Fruit fly (Drosophila melanogaster) whole organism, wandering third instar larva: ENCODE data around the gene Adi1.
A peak's percentile ranks its signal among the peaks of the same experiment; 100 is the strongest.

Experiments
- Abd-B ChIP-seq: fragments of >200 bp; optimal IDR thresholded peaks from 2 replicates; lab custom pipeline; 2017; ENCODE audit warnings: missing biosample characterization, missing genetic modification characterization
- CrebA ChIP-seq: fragments of 200-800 bp; sonication (Bioruptor generic); optimal IDR thresholded peaks from 2 replicates; lab custom pipeline; 2016; ENCODE audit warnings: missing biosample characterization, mild to moderate bottlenecking, missing genetic modification characterization, borderline replicate concordance
- Dfd ChIP-seq: fragments of >200 bp; optimal IDR thresholded peaks from 2 replicates; lab custom pipeline; 2017; ENCODE audit warnings: missing biosample characterization, missing genetic modification characterization
- Dif ChIP-seq: fragments of 200-275, 200-300 bp; sonication (Bioruptor generic); optimal IDR thresholded peaks from 2 replicates; lab custom pipeline; 2018; ENCODE audit warnings: missing biosample characterization, missing genetic modification characterization; ENCODE audit not compliant: partially characterized antibody
- GATAd ChIP-seq: sonication (Bioruptor generic); optimal IDR thresholded peaks from 2 replicates; lab custom pipeline; 2016; ENCODE audit warnings: missing biosample characterization, missing genetic modification characterization
- HLH106 ChIP-seq: fragments of 200-800 bp; optimal IDR thresholded peaks from 3 replicates; lab custom pipeline; 2019; ENCODE audit warnings: missing biosample characterization, mild to moderate bottlenecking, missing genetic modification characterization, moderate library complexity
- Hnf4 ChIP-seq: fragments of 200-800 bp; sonication (Bioruptor generic); optimal IDR thresholded peaks from 2 replicates; lab custom pipeline; 2016; ENCODE audit warnings: missing biosample characterization, mild to moderate bottlenecking, missing genetic modification characterization
- Hr78 ChIP-seq: fragments of >200 bp; optimal IDR thresholded peaks from 2 replicates; lab custom pipeline; 2017; ENCODE audit warnings: missing biosample characterization, missing genetic modification characterization
- Hr83 ChIP-seq: fragments of 200-300 bp; sonication (Bioruptor generic); optimal IDR thresholded peaks from 2 replicates; lab custom pipeline; 2016; ENCODE audit warnings: missing biosample characterization, mild to moderate bottlenecking, missing genetic modification characterization, moderate library complexity; ENCODE audit not compliant: poor library complexity, severe bottlenecking
- Jra ChIP-seq: sonication (Bioruptor generic); optimal IDR thresholded peaks from 2 replicates; lab custom pipeline; 2016; ENCODE audit warnings: missing biosample characterization, missing genetic modification characterization
- Mio ChIP-seq: sonication (Bioruptor generic); optimal IDR thresholded peaks from 2 replicates; lab custom pipeline; 2016; ENCODE audit warnings: missing biosample characterization, missing genetic modification characterization
- N ChIP-seq: fragments of >200 bp; optimal IDR thresholded peaks from 2 replicates; lab custom pipeline; 2018; ENCODE audit warnings: missing biosample characterization, missing external identifiers, missing genetic modification characterization
- OdsH ChIP-seq: fragments of 200-800 bp; sonication (Bioruptor generic); optimal IDR thresholded peaks from 2 replicates; lab custom pipeline; 2016; ENCODE audit warnings: missing biosample characterization, mild to moderate bottlenecking, missing genetic modification characterization
- Rel ChIP-seq, 2 experiments: fragments of 200-800 bp; sonication (Bioruptor generic) in 1 of 2; optimal IDR thresholded peaks; 2 replicates in 1 of 2; 3 replicates in 1 of 2; lab custom pipeline; 2016 to 2019; ENCODE audit warnings: mild to moderate bottlenecking in 2 of 2, missing biosample characterization in 2 of 2, missing genetic modification characterization in 2 of 2, moderate library complexity in 1 of 2
- Sp1 ChIP-seq: fragments of 200-800 bp; sonication (Bioruptor generic); optimal IDR thresholded peaks from 3 replicates; lab custom pipeline; 2019; ENCODE audit warnings: missing biosample characterization, mild to moderate bottlenecking, missing genetic modification characterization, moderate library complexity
- Vsx2 ChIP-seq: fragments of 200-300, 225-300 bp; sonication (Bioruptor generic); optimal IDR thresholded peaks from 2 replicates; lab custom pipeline; 2018; ENCODE audit warnings: missing biosample characterization, missing genetic modification characterization; ENCODE audit not compliant: partially characterized antibody
- br ChIP-seq: fragments of 200-800 bp; sonication (Bioruptor generic); optimal IDR thresholded peaks from 2 replicates; lab custom pipeline; 2016; ENCODE audit warnings: missing biosample characterization, missing genetic modification characterization
- brk ChIP-seq: fragments of 200-800 bp; sonication (Bioruptor generic); optimal IDR thresholded peaks from 2 replicates; lab custom pipeline; 2016; ENCODE audit warnings: missing biosample characterization, mild to moderate bottlenecking, missing genetic modification characterization
- dl ChIP-seq, 2 experiments: fragments of 175-275, 200-275 bp in 1 of 2; fragments of 200-275 bp in 1 of 2; sonication (Bioruptor generic); optimal IDR thresholded peaks; lab custom pipeline; 2018; ENCODE audit warnings: mild to moderate bottlenecking in 2 of 2, missing biosample characterization in 2 of 2, missing genetic modification characterization in 2 of 2, moderate library complexity in 2 of 2; ENCODE audit not compliant: partially characterized antibody in 2 of 2, insufficient read depth in 1 of 2
- dmrt93B ChIP-seq: fragments of 200-800 bp; sonication (Bioruptor generic); optimal IDR thresholded peaks from 2 replicates; lab custom pipeline; 2018; ENCODE audit warnings: missing biosample characterization, mild to moderate bottlenecking, missing genetic modification characterization
- dsf ChIP-seq: sonication (Bioruptor generic); optimal IDR thresholded peaks from 2 replicates; lab custom pipeline; 2016; ENCODE audit warnings: missing biosample characterization, missing genetic modification characterization, borderline replicate concordance
- ey ChIP-seq: fragments of 200-800 bp; sonication (Bioruptor generic); optimal IDR thresholded peaks from 2 replicates; lab custom pipeline; 2016; ENCODE audit warnings: missing biosample characterization, missing genetic modification characterization
- foxo ChIP-seq, 2 experiments: fragments of 200-800 bp; sonication (Bioruptor generic); optimal IDR thresholded peaks; 2 replicates in 1 of 2; 3 replicates in 1 of 2; lab custom pipeline; 2016 to 2017; ENCODE audit warnings: missing biosample characterization in 2 of 2, missing genetic modification characterization in 2 of 2
- fru ChIP-seq: fragments of 200-800 bp; sonication (Bioruptor generic); optimal IDR thresholded peaks from 3 replicates; lab custom pipeline; 2016; ENCODE audit warnings: missing biosample characterization, mild to moderate bottlenecking, missing genetic modification characterization
- h ChIP-seq: fragments of 200-800 bp; sonication (Bioruptor generic); optimal IDR thresholded peaks from 3 replicates; lab custom pipeline; 2016; ENCODE audit warnings: missing biosample characterization, mild to moderate bottlenecking, missing genetic modification characterization
- jim ChIP-seq: fragments of 175-275, 200-325 bp; sonication (Bioruptor generic); optimal IDR thresholded peaks from 2 replicates; lab custom pipeline; 2016; ENCODE audit warnings: missing biosample characterization, mild to moderate bottlenecking, missing genetic modification characterization
- lola ChIP-seq: fragments of >200 bp; optimal IDR thresholded peaks from 2 replicates; lab custom pipeline; 2017; ENCODE audit warnings: missing biosample characterization, missing genetic modification characterization
- pan ChIP-seq: fragments of >200 bp; optimal IDR thresholded peaks from 2 replicates; lab custom pipeline; 2017
- psq ChIP-seq: fragments of 200-800 bp; sonication (Bioruptor generic); optimal IDR thresholded peaks from 3 replicates; lab custom pipeline; 2017; ENCODE audit warnings: missing biosample characterization, mild to moderate bottlenecking, missing genetic modification characterization, moderate library complexity
- rgr ChIP-seq: fragments of 200-800 bp; sonication (Bioruptor generic); optimal IDR thresholded peaks from 3 replicates; lab custom pipeline; 2016; ENCODE audit warnings: missing biosample characterization, mild to moderate bottlenecking, missing genetic modification characterization
- sv ChIP-seq: fragments of 200-800 bp; sonication (Bioruptor generic); optimal IDR thresholded peaks from 3 replicates; lab custom pipeline; 2016; ENCODE audit warnings: missing biosample characterization, missing genetic modification characterization
- tai ChIP-seq: sonication (Bioruptor generic); optimal IDR thresholded peaks from 2 replicates; lab custom pipeline; 2016; ENCODE audit warnings: missing biosample characterization, missing genetic modification characterization
- usp ChIP-seq: fragments of >200 bp; optimal IDR thresholded peaks from 2 replicates; lab custom pipeline; 2017; ENCODE audit warnings: missing biosample characterization, missing genetic modification characterization
- woc ChIP-seq: sonication (Bioruptor generic); optimal IDR thresholded peaks from 2 replicates; lab custom pipeline; 2016; ENCODE audit warnings: missing biosample characterization, mild to moderate bottlenecking, missing genetic modification characterization

The Adi1 gene

dm6 chr3L:10658362-10659127 is 4.6 kb upstream of the Adi1 start:
- TF ChIP-seq Rel (GFP tag; optimal IDR thresholded peaks at IDR 0.05; lab: Kevin White, UChicago): no peak
- peak; percentile 7 for TF ChIP-seq Rel (tag; optimal IDR thresholded peaks at IDR 0.05; lab: Kevin White, UChicago)
- TF ChIP-seq Jra (GFP tag; lab: Kevin White, UChicago): no peak

dm6 chr3L:10659524-10659923 is 3.7 kb upstream of the Adi1 start:
- TF ChIP-seq ey (GFP tag; lab: Kevin White, UChicago) (no peak), fru (GFP tag; lab: Kevin White, UChicago) (no peak), Abd-B (GFP tag; lab: Kevin White, UChicago) (no peak), sv (GFP tag; lab: Kevin White, UChicago) (no peak), Dfd (no peak), Hnf4 (GFP tag; lab: Kevin White, UChicago) (no peak), GATAd (GFP tag; lab: Kevin White, UChicago) (no peak)

DNA sequence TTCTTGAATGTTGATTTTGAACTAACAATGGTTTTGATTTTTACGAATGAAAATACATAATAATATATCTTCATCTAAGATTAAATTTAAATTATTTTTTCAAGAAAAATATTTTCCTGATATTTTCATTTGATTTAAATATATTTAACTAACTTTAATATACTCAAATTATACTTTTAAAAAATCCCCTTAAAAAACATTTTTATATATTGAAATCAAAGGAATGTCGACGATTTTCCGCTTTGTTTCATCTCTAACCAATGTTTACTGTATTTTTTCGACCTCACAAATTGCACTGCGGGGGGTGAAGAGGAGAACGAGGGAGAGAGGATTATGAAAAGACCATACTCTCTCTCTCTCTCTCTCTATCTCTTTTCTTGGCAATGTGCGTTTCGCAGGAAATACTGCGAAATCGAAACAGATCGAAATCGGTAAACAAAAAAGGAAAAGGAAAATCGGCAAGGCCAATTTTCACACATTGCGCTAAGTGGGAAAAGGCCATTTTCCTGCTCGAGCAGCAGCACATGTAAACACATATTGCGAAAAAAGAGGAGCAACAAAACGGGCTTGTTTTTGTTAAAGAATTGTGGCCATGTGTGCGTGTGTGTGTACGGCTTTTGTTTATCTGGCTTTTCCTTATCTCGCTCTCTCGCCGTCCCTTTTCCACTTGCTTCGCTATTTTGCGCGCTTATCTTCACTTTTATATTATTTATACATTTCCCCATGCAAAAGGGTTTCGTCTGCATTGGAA is 3.0 kb upstream of the Adi1 start:
- TF ChIP-seq Sp1 (GFP tag; lab: Kevin White, UChicago): no peak
- TF ChIP-seq Mio (GFP tag; lab: Kevin White, UChicago): no peak
- TF ChIP-seq foxo (GFP tag; optimal IDR thresholded peaks at IDR 0.05; lab: Kevin White, UChicago): peak in 1 of 2 experiments; percentile 3
- peak; percentile 0 for TF ChIP-seq HLH106 (tag; lab: Kevin White, UChicago)
- TF ChIP-seq tai: no peak
- TF ChIP-seq Vsx2 (GFP tag; lab: Kevin White, UChicago): no peak
- no peak for TF ChIP-seq Abd-B (GFP tag; lab: Kevin White, UChicago)
- no peak for TF ChIP-seq Jra (GFP tag; lab: Kevin White, UChicago)
- TF ChIP-seq woc (GFP tag; lab: Kevin White, UChicago): no peak
- TF ChIP-seq psq (GFP tag; lab: Kevin White, UChicago): peak; percentile 33
- TF ChIP-seq N (GFP tag; lab: Kevin White, UChicago): no peak
- TF ChIP-seq lola (GFP tag; lab: Kevin White, UChicago): no peak
- TF ChIP-seq br (GFP tag; lab: Kevin White, UChicago): no peak
- TF ChIP-seq h: no peak
- TF ChIP-seq, all 38 proteins: peak for 3

dm6 chr3L:10660744-10661589 is 2.2 kb upstream of the Adi1 start, which contains the start of the genes CG32066 and CG8003:
Gene CG32066, minus strand, starts transcription at chr3L:10661013.
Gene CG8003, plus strand, starts transcription at chr3L:10661475.
- TF ChIP-seq pan (lab: Kevin White, UChicago) (no peak), Hr78 (GFP tag; lab: Kevin White, UChicago) (no peak), rgr (GFP tag; lab: Kevin White, UChicago) (peak; percentile 30), woc (GFP tag; lab: Kevin White, UChicago) (peak; percentile 68), lola (GFP tag; lab: Kevin White, UChicago) (no peak), Vsx2 (GFP tag; lab: Kevin White, UChicago) (no peak), CrebA (no peak), Abd-B (GFP tag; lab: Kevin White, UChicago) (no peak), HLH106 (tag; lab: Kevin White, UChicago) (peak; percentile 64), fru (GFP tag; lab: Kevin White, UChicago) (peak; percentile 9), dmrt93B (GFP tag; lab: Kevin White, UChicago) (no peak), usp (GFP tag; lab: Kevin White, UChicago) (no peak), br (GFP tag; lab: Kevin White, UChicago) (peak; percentile 61), sv (GFP tag; lab: Kevin White, UChicago) (no peak), Rel (GFP tag; optimal IDR thresholded peaks at IDR 0.05; lab: Kevin White, UChicago) (no peak), Rel (tag; optimal IDR thresholded peaks at IDR 0.05; lab: Kevin White, UChicago) (peak; percentile 47), Dif (GFP tag; lab: Kevin White, UChicago) (no peak), h (peak; percentile 40), Mio (GFP tag; lab: Kevin White, UChicago) (peak; percentile 19), Hnf4 (GFP tag; lab: Kevin White, UChicago) (peak; percentile 35), Sp1 (GFP tag; lab: Kevin White, UChicago) (peak; percentile 37), Jra (GFP tag; lab: Kevin White, UChicago) (no peak), Hr83 (GFP tag; lab: Kevin White, UChicago) (peak; percentile 33), OdsH (no peak), Dfd (no peak), ey (GFP tag; lab: Kevin White, UChicago) (no peak), N (GFP tag; lab: Kevin White, UChicago) (no peak), foxo (GFP tag; optimal IDR thresholded peaks at IDR 0.05; lab: Kevin White, UChicago) (peak in 1 of 2 experiments; percentile 24), dl (GFP tag; optimal IDR thresholded peaks at IDR 0.05; lab: Kevin White, UChicago; ENCODE audit: insufficient read depth in 1 of 2, partially characterized antibody in 2 of 2) (no peak), brk (GFP tag; lab: Kevin White, UChicago) (peak; percentile 32), tai (peak; percentile 54), GATAd (GFP tag; lab: Kevin White, UChicago) (no peak), jim (GFP tag; lab: Kevin White, UChicago) (no peak), dsf (GFP tag; lab: Kevin White, UChicago) (no peak)
